Fruit fly (Drosophila melanogaster) S2 (cell line): ENCODE results near the gene Nup133.

Source experiments
- CG8478 ChIP-seq: fragments of >200 bp; optimal IDR thresholded peaks from 2 replicates; lab custom pipeline; 2018
- CTCF ChIP-seq, 2 experiments: fragments of >200 bp; optimal IDR thresholded peaks; 2 replicates each; lab custom pipeline; 2018

Nup133 gene

dm6 chr3R:22684948-22685253, 5.5 kb upstream of the Nup133 start:
- TF ChIP-seq CTCF (optimal IDR thresholded peaks at IDR 0.05; lab: Kevin White, UChicago) (no peak), CG8478 (no peak)

- TF ChIP-seq CG8478 (no peak), CTCF (optimal IDR thresholded peaks at IDR 0.05; lab: Kevin White, UChicago) (no peak)
Observed at dm6 chr3R:22686336-22686874, 4.0 kb upstream of the Nup133 start, which contains the start of the genes Gclm and CG17625. Gclm (minus strand) TSS chr3R:22686510. CG17625 (plus strand) TSS chr3R:22686849.

dm6 chr3R:22694659-22695058, 4.3 kb downstream of the Nup133 start, which contains the start of gene cd:
cd (plus strand) TSS chr3R:22694959.
- TF ChIP-seq CTCF (optimal IDR thresholded peaks at IDR 0.05; lab: Kevin White, UChicago) (no peak), CG8478 (no peak)

- TF ChIP-seq CG8478 (no peak), CTCF (optimal IDR thresholded peaks at IDR 0.05; lab: Kevin White, UChicago) (no peak)
Observed at dm6 chr3R:22698208-22698607, 7.8 kb downstream of the Nup133 start, which contains the start of gene Cyp6d4. Cyp6d4 (plus strand) TSS chr3R:22698319.

DNA sequence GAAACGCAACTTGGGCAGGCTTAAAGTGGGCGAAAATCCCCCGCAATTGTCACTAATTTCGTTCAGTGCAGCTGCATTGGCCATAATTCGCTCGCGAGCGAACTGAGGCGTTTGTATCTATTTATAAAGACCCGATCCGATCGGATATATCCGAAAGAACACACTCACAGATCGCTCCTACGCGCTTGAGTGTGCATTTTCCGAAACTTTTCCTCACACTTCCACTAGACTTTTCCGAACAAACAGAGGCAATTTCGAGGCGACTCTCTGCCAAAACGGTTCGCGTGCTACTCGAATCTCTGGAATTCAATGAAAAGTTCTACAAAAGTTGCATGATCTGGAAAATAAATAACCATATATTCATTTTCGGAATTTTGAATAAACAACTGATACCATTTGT, 11.4 kb downstream of the Nup133 start, which contains the start of the genes CG6972 and CCAP:
TSS of gene CG6972 (plus strand) at position 215 of the 400 bp plus-strand sequence.
TSS of gene CCAP (minus strand) at position 292 of the 400 bp plus-strand sequence.
- TF ChIP-seq CG8478 = no peak
- TF ChIP-seq CTCF (optimal IDR thresholded peaks at IDR 0.05; lab: Kevin White, UChicago) = no peak

DNA sequence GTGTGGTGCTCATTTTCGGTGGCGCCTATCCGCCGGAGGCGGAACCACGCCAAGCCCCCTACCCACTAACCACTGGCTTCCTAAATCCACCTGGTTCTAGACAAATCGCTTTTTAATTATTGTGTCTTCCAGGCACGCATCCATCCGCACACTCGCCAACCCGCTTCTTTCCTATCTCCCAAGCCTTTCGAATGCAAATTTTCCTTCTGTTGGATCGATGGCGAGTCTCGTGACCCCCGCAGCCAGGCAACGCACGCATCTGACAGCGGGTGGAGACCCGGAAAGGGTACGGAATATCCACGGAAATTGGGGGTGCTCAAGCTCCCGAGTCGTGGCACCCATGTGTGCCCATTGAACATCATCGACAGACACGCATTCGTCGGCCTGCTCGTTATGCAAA, 16.8 kb downstream of the Nup133 start, which contains the start of gene CG13842:
TSS of gene CG13842 (minus strand) at position 101 of the 400 bp plus-strand sequence.
- TF ChIP-seq CG8478 (no peak), CTCF (optimal IDR thresholded peaks at IDR 0.05; lab: Kevin White, UChicago) (no peak)

dm6 chr3R:22710662-22711061, 20.3 kb downstream of the Nup133 start, which contains the start of gene CG4907:
CG4907 (minus strand) TSS chr3R:22710762.
- TF ChIP-seq CG8478 = no peak
- TF ChIP-seq CTCF (optimal IDR thresholded peaks at IDR 0.05; lab: Kevin White, UChicago) = no peak

DNA sequence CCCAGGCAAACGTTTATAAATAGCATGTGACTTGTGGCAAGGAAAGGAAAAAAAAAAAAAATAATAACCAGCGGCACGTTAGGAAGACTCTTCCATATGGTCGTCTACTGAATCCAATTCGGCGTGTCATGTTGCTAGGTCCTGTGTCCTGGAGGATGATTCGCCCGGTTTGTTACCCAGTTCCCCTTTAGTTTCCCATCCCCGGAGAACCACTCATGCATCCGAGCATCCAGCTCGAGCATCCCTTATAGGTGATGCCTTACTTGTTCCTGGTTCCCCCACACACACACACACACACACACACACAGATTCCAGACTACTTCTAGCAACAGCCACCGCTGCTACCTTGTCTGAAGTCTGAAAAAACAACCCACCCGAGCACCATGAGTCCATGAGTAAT, 27.5 kb downstream of the Nup133 start:
- TF ChIP-seq CG8478 (no peak), CTCF (optimal IDR thresholded peaks at IDR 0.05; lab: Kevin White, UChicago) (no peak)

- TF ChIP-seq CG8478 = no peak
- TF ChIP-seq CTCF (optimal IDR thresholded peaks at IDR 0.05; lab: Kevin White, UChicago) = no peak
Observed at dm6 chr3R:22718401-22718800, 28.0 kb downstream of the Nup133 start.

DNA sequence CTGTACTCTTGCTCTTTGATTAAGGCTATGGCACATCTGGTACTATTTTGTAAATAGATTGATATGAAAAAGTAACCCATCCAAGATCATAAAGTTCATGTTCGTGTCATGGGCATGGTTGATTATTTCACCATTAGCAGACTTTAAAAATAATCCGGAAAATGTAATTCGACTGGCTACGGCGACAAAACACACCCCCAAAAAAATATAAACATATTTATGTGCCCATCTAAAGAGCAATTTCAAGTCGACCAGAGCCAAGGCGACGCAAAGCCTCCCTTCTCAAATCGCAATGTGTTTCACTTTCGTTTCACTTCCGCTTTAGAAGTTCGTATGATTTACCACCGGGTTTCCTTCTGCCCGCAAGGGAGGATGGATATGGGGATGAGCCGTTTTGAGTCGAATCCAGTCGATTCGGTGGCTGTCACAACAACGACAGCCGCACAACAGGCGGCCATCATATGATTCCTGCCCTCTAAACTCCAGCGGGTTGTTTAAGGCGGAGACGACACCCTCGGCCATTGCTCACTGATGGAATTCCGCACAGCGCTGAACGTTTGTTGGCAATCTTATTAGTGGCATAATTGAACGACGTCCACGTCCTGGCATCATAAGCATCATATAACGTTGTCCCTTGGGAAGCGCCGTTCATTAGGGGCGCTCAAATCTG, 28.7 kb downstream of the Nup133 start:
- TF ChIP-seq CG8478 (no peak), CTCF (optimal IDR thresholded peaks at IDR 0.05; lab: Kevin White, UChicago) (no peak)

- TF ChIP-seq CG8478 = no peak
- no peak for TF ChIP-seq CTCF (optimal IDR thresholded peaks at IDR 0.05; lab: Kevin White, UChicago)
Observed at dm6 chr3R:22719607-22719949, 29.2 kb downstream of the Nup133 start.

DNA sequence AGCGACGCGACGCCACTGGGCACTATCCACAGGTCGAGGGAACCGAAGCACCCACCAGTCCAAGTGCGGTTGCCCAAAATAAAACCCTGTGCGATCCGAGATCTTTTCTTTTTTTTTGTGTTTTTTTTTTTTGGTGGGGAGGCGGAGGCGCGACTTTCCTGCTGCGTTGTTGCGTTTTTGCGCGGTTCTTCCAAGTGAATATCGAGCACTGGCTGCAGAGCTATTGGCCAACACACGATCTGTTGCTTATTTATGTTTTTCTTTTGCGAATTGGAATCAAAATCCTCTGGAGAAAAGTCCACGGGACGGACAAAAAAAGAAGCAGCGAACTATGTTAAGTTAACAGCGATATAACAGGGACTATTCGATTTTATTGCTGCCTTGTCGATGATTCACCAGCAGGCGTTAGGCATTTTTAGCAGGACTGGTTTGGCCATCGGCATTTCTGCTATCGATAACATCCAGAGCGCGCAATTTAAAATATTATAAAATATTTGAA, 30.4 kb downstream of the Nup133 start, which contains the start of gene wge:
TSS of gene wge (minus strand) at position 343 of the 499 bp plus-strand sequence.
- TF ChIP-seq CTCF (optimal IDR thresholded peaks at IDR 0.05; lab: Kevin White, UChicago) (peak in 1 of 2 experiments; percentile 21), CG8478 (no peak)

- TF ChIP-seq CG8478 = no peak
- no peak for TF ChIP-seq CTCF (optimal IDR thresholded peaks at IDR 0.05; lab: Kevin White, UChicago)
Observed at dm6 chr3R:22724149-22724973, 34.0 kb downstream of the Nup133 start, which contains the start of gene Irp-1A. Irp-1A (minus strand) TSS chr3R:22724587.

dm6 chr3R:22726031-22726770, 35.8 kb downstream of the Nup133 start, which contains the start of gene RNF220:
RNF220 (minus strand) TSS chr3R:22726414.
- TF ChIP-seq CG8478 (no peak), CTCF (optimal IDR thresholded peaks at IDR 0.05; lab: Kevin White, UChicago) (peak; percentile 2 to 34)
